Worm (Caenorhabditis elegans) whole organism, L4 larva: ENCODE data around the gene K02H11.4.

Experiments used
- F37D6.2 ChIP-seq: sonication (generic microtip); optimal IDR thresholded peaks from 2 replicates; lab custom pipeline; 2016; ENCODE audit warnings: mild to moderate bottlenecking, missing genetic modification characterization, missing compliant biosample characterization
- F44E2.7 ChIP-seq: fragments of 200-800 bp; sonication (Bioruptor generic); IDR thresholded peaks from 2 replicates; pipeline ENCODE4 v2.1.2; 2022; ENCODE audit warnings: missing genetic modification characterization, missing compliant biosample characterization
- R02D3.7 ChIP-seq: fragments of 150-350 bp; sonication (generic microtip); optimal IDR thresholded peaks from 3 replicates; lab custom pipeline; 2014; ENCODE audit warnings: missing biosample characterization, missing genetic modification characterization
- T26A8.4 ChIP-seq: fragments of 200-800 bp; sonication (Bioruptor generic); IDR thresholded peaks from 2 replicates; pipeline ENCODE4 v1.3.6; 2022; ENCODE audit warnings: missing genetic modification characterization, missing compliant biosample characterization
- aha-1 ChIP-seq: fragments of 150-350 bp; peaks from one replicate; lab custom pipeline; 2014; ENCODE audit warnings: missing biosample characterization, missing genetic modification characterization
- ama-1 ChIP-seq: fragments of 150-350 bp; optimal IDR thresholded peaks from 2 replicates; lab custom pipeline; 2014; ENCODE audit warnings: inconsistent platforms, mixed read lengths
- ceh-32 ChIP-seq: sonication (generic microtip); optimal IDR thresholded peaks from 2 replicates; lab custom pipeline; 2016; ENCODE audit warnings: mild to moderate bottlenecking, missing genetic modification characterization, missing compliant biosample characterization; ENCODE audit not compliant: poor library complexity
- dmd-9 ChIP-seq: fragments of 200-800 bp; sonication (Bioruptor generic); IDR thresholded peaks from 2 replicates; pipeline ENCODE4 v1.3.6; 2022; ENCODE audit warnings: missing genetic modification reagents, missing genetic modification characterization, missing compliant biosample characterization
- dpl-1 ChIP-seq: fragments of 150-350 bp; optimal IDR thresholded peaks from 2 replicates; lab custom pipeline; 2014; ENCODE audit warnings: missing biosample characterization, missing genetic modification reagents, missing genetic modification characterization
- dve-1 ChIP-seq: sonication (generic microtip); optimal IDR thresholded peaks from 2 replicates; lab custom pipeline; 2017; ENCODE audit warnings: antibody characterized with exemption, mild to moderate bottlenecking, missing genetic modification characterization, missing compliant biosample characterization; ENCODE audit not compliant: insufficient read depth
- hif-1 ChIP-seq, 2 experiments: sonication (generic microtip); optimal IDR thresholded peaks; 2 replicates each; lab custom pipeline; 2016 to 2017; ENCODE audit warnings: missing compliant biosample characterization in 2 of 2, missing genetic modification characterization in 2 of 2, missing genetic modification reagents in 2 of 2, missing genotype in 2 of 2, mild to moderate bottlenecking in 1 of 2
- hlh-30 ChIP-seq: sonication (generic microtip); optimal IDR thresholded peaks from 2 replicates; lab custom pipeline; 2017; ENCODE audit warnings: antibody characterized with exemption, mild to moderate bottlenecking, missing genetic modification characterization, missing compliant biosample characterization; ENCODE audit not compliant: insufficient read depth
- lin-13 ChIP-seq: fragments of 150-350 bp; optimal IDR thresholded peaks from 2 replicates; lab custom pipeline; 2014; ENCODE audit warnings: missing biosample characterization, missing genetic modification reagents, missing genetic modification characterization
- madf-5 ChIP-seq, 2 experiments: fragments of 200-800 bp; sonication (Bioruptor generic); IDR thresholded peaks; 2 replicates each; pipeline ENCODE4 v1.3.6; 2022; ENCODE audit warnings: missing compliant biosample characterization in 2 of 2, missing genetic modification characterization in 2 of 2
- nhr-102 ChIP-seq: sonication (generic microtip); optimal IDR thresholded peaks from 2 replicates; lab custom pipeline; 2016; ENCODE audit warnings: mild to moderate bottlenecking, missing genetic modification characterization, moderate library complexity, missing compliant biosample characterization
- nhr-11 ChIP-seq: fragments of 150-350 bp; optimal IDR thresholded peaks from 2 replicates; lab custom pipeline; 2014; ENCODE audit warnings: missing biosample characterization, missing genetic modification characterization
- nhr-237 ChIP-seq: sonication (generic microtip); optimal IDR thresholded peaks from 2 replicates; lab custom pipeline; 2017; ENCODE audit warnings: missing biosample characterization, missing genetic modification characterization
- nhr-25 ChIP-seq: sonication (generic microtip); optimal IDR thresholded peaks from 2 replicates; lab custom pipeline; 2017; ENCODE audit warnings: missing genetic modification characterization, mild to moderate bottlenecking, missing compliant biosample characterization, antibody characterized with exemption, moderate library complexity, borderline replicate concordance; ENCODE audit not compliant: insufficient read depth
- nhr-77 ChIP-seq: fragments of 150-350 bp; optimal IDR thresholded peaks from 2 replicates; lab custom pipeline; 2014; ENCODE audit warnings: missing biosample characterization, missing genetic modification characterization
- pha-4 ChIP-seq, 2 experiments: fragments of 150-350 bp in 1 of 2; fragments of 200-800 bp in 1 of 2; sonication (Bioruptor generic) in 1 of 2; IDR thresholded peaks in 1 of 2; optimal IDR thresholded peaks in 1 of 2; 2 replicates each; pipeline versions ENCODE4 v1.3.6 to Lab custom; 2014 to 2022; ENCODE audit warnings: missing genetic modification characterization in 2 of 2, missing genetic modification reagents in 2 of 2, missing biosample characterization in 1 of 2, missing compliant biosample characterization in 1 of 2
- pqm-1 ChIP-seq: sonication (generic microtip); optimal IDR thresholded peaks from 2 replicates; lab custom pipeline; 2017; ENCODE audit warnings: missing biosample characterization, missing genetic modification characterization
- rbr-2 ChIP-seq: sonication (generic microtip); optimal IDR thresholded peaks from 2 replicates; lab custom pipeline; 2016; ENCODE audit warnings: missing genotype, missing genetic modification characterization, missing compliant biosample characterization
- set-16 ChIP-seq: fragments of 200-800 bp; sonication (Bioruptor generic); IDR thresholded peaks from 2 replicates; pipeline ENCODE4 v1.3.6; 2022; ENCODE audit warnings: missing genetic modification reagents, missing genetic modification characterization, missing compliant biosample characterization
- skn-1 ChIP-seq: fragments of 150-350 bp; optimal IDR thresholded peaks from 2 replicates; lab custom pipeline; 2014; ENCODE audit warnings: missing biosample characterization, missing genetic modification characterization
- snpc-1.2 ChIP-seq: fragments of 200-800 bp; sonication (Bioruptor generic); IDR thresholded peaks from 2 replicates; pipeline ENCODE4 v1.3.6; 2022; ENCODE audit warnings: missing genetic modification reagents, missing genetic modification characterization, missing compliant biosample characterization
- spr-1 ChIP-seq: sonication (generic microtip); optimal IDR thresholded peaks from 2 replicates; lab custom pipeline; 2016; ENCODE audit warnings: mild to moderate bottlenecking, missing genetic modification characterization, missing compliant biosample characterization
- tra-1 ChIP-seq: fragments of 200-800 bp; sonication (Bioruptor generic); IDR thresholded peaks from 2 replicates; pipeline ENCODE4 v1.3.6; 2022; ENCODE audit warnings: missing genetic modification reagents, missing genetic modification characterization, missing compliant biosample characterization
- unc-39 ChIP-seq: sonication (generic microtip); optimal IDR thresholded peaks from 2 replicates; lab custom pipeline; 2017; ENCODE audit warnings: missing biosample characterization, missing genetic modification characterization
- unc-62 ChIP-seq, 3 experiments: fragments of 150-350 bp in 1 of 3; sonication (generic microtip); optimal IDR thresholded peaks in 2 of 3; peaks in 1 of 3; 1 replicate in 1 of 3; 2 replicates in 2 of 3; lab custom pipeline; 2014 to 2017; ENCODE audit warnings: missing biosample characterization in 3 of 3, missing genetic modification characterization in 3 of 3, missing genetic modification reagents in 3 of 3, missing genotype in 1 of 3
- zfp-3 ChIP-seq: fragments of 200-800 bp; sonication (Bioruptor generic); conservative IDR thresholded peaks from 2 replicates; pipeline ENCODE4 v1.3.6; 2022; ENCODE audit warnings: missing genetic modification reagents, missing genetic modification characterization, missing compliant biosample characterization
- zip-11 ChIP-seq: fragments of 200-800 bp; sonication (Bioruptor generic); IDR thresholded peaks from 2 replicates; pipeline ENCODE4 v1.3.6; 2022; ENCODE audit warnings: missing genetic modification characterization, missing compliant biosample characterization
- zip-2 ChIP-seq: fragments of 150-350 bp; optimal IDR thresholded peaks from 2 replicates; lab custom pipeline; 2014; ENCODE audit warnings: missing biosample characterization, missing genetic modification characterization
- ztf-11 ChIP-seq: fragments of 150-350 bp; optimal IDR thresholded peaks from 2 replicates; lab custom pipeline; 2014; ENCODE audit warnings: missing biosample characterization, missing genetic modification characterization

The K02H11.4 gene

DNA sequence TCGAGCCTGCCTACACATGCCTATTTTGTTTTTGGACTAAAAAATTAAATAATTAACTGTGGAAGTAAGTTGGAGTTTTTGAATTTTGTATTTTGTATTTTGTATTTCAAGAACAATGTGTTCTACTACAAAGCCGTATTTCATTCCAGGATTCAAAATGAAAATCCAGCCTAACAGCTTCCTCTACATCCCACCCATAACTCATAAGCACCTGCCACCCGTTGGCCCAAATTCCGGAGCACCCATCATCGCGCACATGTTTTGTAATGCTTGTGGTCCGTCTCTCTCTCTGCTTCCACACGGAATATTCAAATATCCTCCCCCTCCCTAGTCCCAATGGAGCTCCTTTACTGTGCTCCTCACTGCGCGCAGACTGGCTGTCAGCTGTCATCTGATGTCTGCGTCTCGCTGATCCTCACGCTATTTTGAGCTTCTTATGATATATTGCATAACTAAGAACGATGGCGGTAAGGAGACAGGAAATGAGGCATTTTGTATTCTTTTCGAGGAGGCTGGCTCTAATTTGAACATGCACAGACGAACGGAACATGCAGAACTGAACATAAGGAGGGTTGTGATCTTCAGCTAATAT is 44.5 kb upstream of the K02H11.4 start:
- TF ChIP-seq unc-62 (GFP tag; optimal IDR thresholded peaks at IDR 0.05 in 1 of 2; lab: Kevin White, UChicago) (peak in 1 of 2 experiments; percentile 91), unc-62 (tag; optimal IDR thresholded peaks at IDR 0.05; lab: Kevin White, UChicago) (no peak), T26A8.4 (no peak)

DNA sequence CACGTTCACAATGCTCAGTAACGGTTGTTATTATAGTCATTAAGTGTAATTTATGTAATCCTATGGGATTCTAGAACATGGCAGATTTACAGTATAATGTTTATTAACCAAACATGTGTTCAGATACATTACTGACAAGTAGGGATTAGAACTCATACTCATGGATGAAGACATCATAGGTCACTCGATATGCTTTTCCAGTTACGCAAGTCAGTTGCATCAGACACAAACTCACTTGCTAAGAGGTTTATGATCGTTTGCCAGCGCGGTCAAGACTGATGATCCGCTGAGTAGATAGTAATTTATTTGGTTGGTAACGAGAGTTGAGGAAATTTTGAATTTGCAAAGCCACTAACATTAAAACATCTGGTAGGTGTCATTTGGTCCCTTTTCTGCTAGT is 43.5 kb upstream of the K02H11.4 start:
- no peak for TF ChIP-seq nhr-237
- TF ChIP-seq madf-5 (GFP tag; IDR thresholded peaks at IDR 0.05; lab: Robert Waterston, UW), result no peak
- peak; percentile 79 for TF ChIP-seq aha-1 (tag; lab: Kevin White, UChicago)
- peak in 1 of 2 experiments; percentile 41 for TF ChIP-seq unc-62 (GFP tag; optimal IDR thresholded peaks at IDR 0.05 in 1 of 2; lab: Kevin White, UChicago)
- no peak for TF ChIP-seq unc-62 (tag; optimal IDR thresholded peaks at IDR 0.05; lab: Kevin White, UChicago)
- TF ChIP-seq R02D3.7 (tag; lab: Kevin White, UChicago), result no peak
- TF ChIP-seq hif-1 (tag; optimal IDR thresholded peaks at IDR 0.05; lab: Kevin White, UChicago), result no peak
- TF ChIP-seq dpl-1 (GFP tag; lab: Kevin White, UChicago), result no peak
- TF ChIP-seq, all 104 proteins: peak for 2

DNA sequence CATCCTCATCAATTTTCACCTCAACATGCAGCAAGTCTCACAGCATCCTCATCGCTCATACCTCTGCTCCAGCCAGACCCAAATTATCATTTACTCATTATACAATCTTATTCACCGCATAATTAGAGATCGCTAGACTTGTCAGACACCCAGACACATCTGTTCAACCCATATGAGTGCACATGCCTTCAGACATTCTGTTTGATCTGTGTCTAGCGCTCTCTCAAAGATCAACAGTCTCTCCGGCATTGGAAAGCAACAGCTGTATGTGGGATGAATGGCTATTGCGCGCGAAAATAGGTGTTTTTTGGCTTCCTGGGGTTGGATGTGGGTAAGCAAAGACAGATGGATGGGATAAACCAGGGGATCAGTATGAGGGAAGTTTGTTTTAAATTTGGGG is 41.5 kb upstream of the K02H11.4 start:
- TF ChIP-seq ama-1 (lab: Kevin White, UChicago), result no peak
- 0 out of 2 replicates have a peak, but pooled peaks have one; percentile 26 for TF ChIP-seq dmd-9 (GFP tag; lab: Robert Waterston, UW)

DNA sequence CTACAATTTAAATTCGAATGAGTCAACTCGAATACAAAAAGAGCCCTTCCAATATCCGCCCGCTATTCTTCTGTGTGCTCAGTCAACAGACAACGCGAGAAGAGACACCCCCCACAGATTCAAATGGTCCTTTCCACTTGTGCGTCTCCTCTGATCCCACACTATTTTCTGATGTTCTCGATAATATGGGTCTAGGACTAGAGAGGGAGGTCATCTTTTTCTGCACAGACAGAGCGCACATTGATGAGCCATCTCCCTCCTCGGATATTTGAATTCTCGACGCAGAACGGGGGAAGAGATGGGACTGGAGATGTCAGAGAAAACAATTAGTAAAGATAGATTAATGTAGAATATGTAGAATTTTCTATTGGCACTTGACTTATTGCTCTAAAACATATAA is 39.6 kb upstream of the K02H11.4 start:
- no peak for TF ChIP-seq skn-1 (tag; lab: Kevin White, UChicago)
- no peak for TF ChIP-seq R02D3.7 (tag; lab: Kevin White, UChicago)
- TF ChIP-seq spr-1 (tag; lab: Kevin White, UChicago), result no peak
- TF ChIP-seq dmd-9 (GFP tag; lab: Robert Waterston, UW), result no peak
- TF ChIP-seq nhr-25, result no peak
- TF ChIP-seq zip-2 (tag; lab: Kevin White, UChicago), result no peak
- no peak for TF ChIP-seq unc-39 (tag; lab: Kevin White, UChicago)
- TF ChIP-seq F44E2.7 (GFP tag; lab: Robert Waterston, UW), result no peak

DNA sequence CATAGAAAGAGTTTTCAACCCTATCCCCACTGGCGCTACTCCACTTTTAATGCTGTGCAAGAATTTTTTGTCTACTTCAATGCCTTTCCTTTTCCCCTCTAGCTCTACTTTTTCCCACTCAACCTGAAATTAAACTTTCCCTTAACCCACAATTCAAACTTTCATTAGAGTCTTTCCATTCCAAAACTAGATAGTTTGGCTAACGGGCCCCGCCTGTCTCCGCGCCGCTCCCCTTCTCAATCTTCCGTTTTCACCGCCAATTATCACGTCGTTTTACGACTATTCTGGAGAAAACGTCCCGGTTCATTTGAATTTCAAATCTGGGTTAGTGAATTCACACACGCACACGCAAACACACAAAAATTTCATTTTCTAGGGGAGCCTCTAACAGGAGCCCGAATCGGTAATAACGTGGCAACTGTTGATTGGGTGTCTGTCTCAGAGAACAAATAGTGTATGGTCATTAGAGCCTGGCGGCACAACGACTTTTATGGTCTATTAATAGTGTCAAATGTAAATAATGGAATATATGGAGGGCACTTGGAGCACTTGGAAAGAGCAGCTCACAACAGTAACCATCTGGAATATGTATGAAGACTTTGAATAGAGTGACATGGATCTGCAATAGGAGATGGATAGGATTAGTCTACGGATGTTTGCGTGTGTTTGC is 38.8 kb upstream of the K02H11.4 start:
- TF ChIP-seq nhr-102 (tag; lab: Kevin White, UChicago), result no peak
- peak; percentile 67 for TF ChIP-seq aha-1 (tag; lab: Kevin White, UChicago)
- TF ChIP-seq unc-62 (GFP tag; optimal IDR thresholded peaks at IDR 0.05 in 1 of 2; lab: Kevin White, UChicago), result peak in 1 of 2 experiments; percentile 52
- TF ChIP-seq unc-62 (tag; optimal IDR thresholded peaks at IDR 0.05; lab: Kevin White, UChicago), result no peak
- no peak for TF ChIP-seq snpc-1.2 (GFP tag; lab: Robert Waterston, UW)
- TF ChIP-seq rbr-2 (tag; lab: Kevin White, UChicago), result no peak

DNA sequence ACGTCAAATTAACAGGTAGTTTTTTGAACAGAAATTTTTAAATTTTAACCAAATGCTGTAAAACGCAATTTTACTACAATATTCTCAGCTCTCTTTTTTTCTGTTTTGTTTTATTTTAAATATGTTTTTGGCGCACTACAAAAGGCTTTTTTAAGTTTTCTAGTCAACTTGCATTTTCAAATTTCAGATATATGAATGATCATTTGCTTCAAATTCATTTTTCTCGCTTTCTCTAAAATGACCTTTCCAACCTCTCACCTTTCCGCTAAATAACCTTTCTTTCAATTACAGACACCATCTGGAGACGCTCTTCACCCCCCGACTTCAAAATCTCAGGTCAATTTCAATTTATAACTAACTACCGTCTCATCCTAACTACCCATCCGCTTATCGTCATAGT is 35.7 kb upstream of the K02H11.4 start, which contains the start of gene cdc-25.2:
Gene cdc-25.2, plus strand, starts transcription at position 301 of the 400 bp plus-strand sequence.
- TF ChIP-seq zip-11 (GFP tag; lab: Robert Waterston, UW), result no peak
- no peak for TF ChIP-seq pqm-1 (tag; lab: Kevin White, UChicago)
- TF ChIP-seq pha-4 (GFP tag; IDR thresholded peaks at IDR 0.05; lab: Robert Waterston, UW), result no peak
- TF ChIP-seq pha-4 (tag; optimal IDR thresholded peaks at IDR 0.05; lab: Kevin White, UChicago), result no peak
- no peak for TF ChIP-seq hif-1 (tag; optimal IDR thresholded peaks at IDR 0.05; lab: Kevin White, UChicago)
- TF ChIP-seq tra-1 (GFP tag; lab: Robert Waterston, UW), result no peak
- TF ChIP-seq zfp-3 (GFP tag; lab: Robert Waterston, UW), result no peak
- TF ChIP-seq ztf-11 (tag; lab: Kevin White, UChicago), result no peak
- TF ChIP-seq hlh-30 (tag; lab: Kevin White, UChicago), result no peak
- TF ChIP-seq dve-1 (tag; lab: Kevin White, UChicago), result no peak
- no peak for TF ChIP-seq ceh-32 (tag; lab: Kevin White, UChicago)
- no peak for TF ChIP-seq set-16 (GFP tag; lab: Robert Waterston, UW)
- no peak for TF ChIP-seq nhr-11 (tag; lab: Kevin White, UChicago)
- no peak for TF ChIP-seq lin-13
- TF ChIP-seq F37D6.2, result no peak
- no peak for TF ChIP-seq nhr-77 (tag; lab: Kevin White, UChicago)
